Fruit fly (Drosophila melanogaster) whole organism, wandering third instar larva: ENCODE results near the gene CG34398.

Source experiments
- Abd-B ChIP-seq: fragments of >200 bp; optimal IDR thresholded peaks from 2 replicates; lab custom pipeline; 2017; ENCODE audit warnings: missing biosample characterization, missing genetic modification characterization
- CG32264 ChIP-seq: fragments of 200-800 bp; sonication (Bioruptor generic); optimal IDR thresholded peaks from 2 replicates; lab custom pipeline; 2016; ENCODE audit warnings: missing biosample characterization, missing genetic modification characterization
- CG9705 ChIP-seq: fragments of 200-800 bp; sonication (Bioruptor generic); optimal IDR thresholded peaks from 2 replicates; lab custom pipeline; 2018; ENCODE audit warnings: missing biosample characterization, mild to moderate bottlenecking, missing genetic modification characterization
- CrebA ChIP-seq: fragments of 200-800 bp; sonication (Bioruptor generic); optimal IDR thresholded peaks from 2 replicates; lab custom pipeline; 2016; ENCODE audit warnings: missing biosample characterization, mild to moderate bottlenecking, missing genetic modification characterization, borderline replicate concordance
- Dfd ChIP-seq: fragments of >200 bp; optimal IDR thresholded peaks from 2 replicates; lab custom pipeline; 2017; ENCODE audit warnings: missing biosample characterization, missing genetic modification characterization
- Dif ChIP-seq: fragments of 200-275, 200-300 bp; sonication (Bioruptor generic); optimal IDR thresholded peaks from 2 replicates; lab custom pipeline; 2018; ENCODE audit warnings: missing biosample characterization, missing genetic modification characterization; ENCODE audit not compliant: partially characterized antibody
- HLH106 ChIP-seq: fragments of 200-800 bp; optimal IDR thresholded peaks from 3 replicates; lab custom pipeline; 2019; ENCODE audit warnings: missing biosample characterization, mild to moderate bottlenecking, missing genetic modification characterization, moderate library complexity
- Hnf4 ChIP-seq: fragments of 200-800 bp; sonication (Bioruptor generic); optimal IDR thresholded peaks from 2 replicates; lab custom pipeline; 2016; ENCODE audit warnings: missing biosample characterization, mild to moderate bottlenecking, missing genetic modification characterization
- Hr78 ChIP-seq: fragments of >200 bp; optimal IDR thresholded peaks from 2 replicates; lab custom pipeline; 2017; ENCODE audit warnings: missing biosample characterization, missing genetic modification characterization
- Hr83 ChIP-seq: fragments of 200-300 bp; sonication (Bioruptor generic); optimal IDR thresholded peaks from 2 replicates; lab custom pipeline; 2016; ENCODE audit warnings: missing biosample characterization, mild to moderate bottlenecking, missing genetic modification characterization, moderate library complexity; ENCODE audit not compliant: poor library complexity, severe bottlenecking
- Jra ChIP-seq: sonication (Bioruptor generic); optimal IDR thresholded peaks from 2 replicates; lab custom pipeline; 2016; ENCODE audit warnings: missing biosample characterization, missing genetic modification characterization
- Mio ChIP-seq: sonication (Bioruptor generic); optimal IDR thresholded peaks from 2 replicates; lab custom pipeline; 2016; ENCODE audit warnings: missing biosample characterization, missing genetic modification characterization
- Myc ChIP-seq: fragments of >200 bp; optimal IDR thresholded peaks from 2 replicates; lab custom pipeline; 2017
- N ChIP-seq: fragments of >200 bp; optimal IDR thresholded peaks from 2 replicates; lab custom pipeline; 2018; ENCODE audit warnings: missing biosample characterization, missing external identifiers, missing genetic modification characterization
- OdsH ChIP-seq: fragments of 200-800 bp; sonication (Bioruptor generic); optimal IDR thresholded peaks from 2 replicates; lab custom pipeline; 2016; ENCODE audit warnings: missing biosample characterization, mild to moderate bottlenecking, missing genetic modification characterization
- Rel ChIP-seq, 2 experiments: fragments of 200-800 bp; sonication (Bioruptor generic) in 1 of 2; optimal IDR thresholded peaks; 2 replicates in 1 of 2; 3 replicates in 1 of 2; lab custom pipeline; 2016 to 2019; ENCODE audit warnings: mild to moderate bottlenecking in 2 of 2, missing biosample characterization in 2 of 2, missing genetic modification characterization in 2 of 2, moderate library complexity in 1 of 2
- Sp1 ChIP-seq: fragments of 200-800 bp; sonication (Bioruptor generic); optimal IDR thresholded peaks from 3 replicates; lab custom pipeline; 2019; ENCODE audit warnings: missing biosample characterization, mild to moderate bottlenecking, missing genetic modification characterization, moderate library complexity
- Vsx2 ChIP-seq: fragments of 200-300, 225-300 bp; sonication (Bioruptor generic); optimal IDR thresholded peaks from 2 replicates; lab custom pipeline; 2018; ENCODE audit warnings: missing biosample characterization, missing genetic modification characterization; ENCODE audit not compliant: partially characterized antibody
- br ChIP-seq: fragments of 200-800 bp; sonication (Bioruptor generic); optimal IDR thresholded peaks from 2 replicates; lab custom pipeline; 2016; ENCODE audit warnings: missing biosample characterization, missing genetic modification characterization
- brk ChIP-seq: fragments of 200-800 bp; sonication (Bioruptor generic); optimal IDR thresholded peaks from 2 replicates; lab custom pipeline; 2016; ENCODE audit warnings: missing biosample characterization, mild to moderate bottlenecking, missing genetic modification characterization
- dl ChIP-seq, 2 experiments: fragments of 175-275, 200-275 bp in 1 of 2; fragments of 200-275 bp in 1 of 2; sonication (Bioruptor generic); optimal IDR thresholded peaks; lab custom pipeline; 2018; ENCODE audit warnings: mild to moderate bottlenecking in 2 of 2, missing biosample characterization in 2 of 2, missing genetic modification characterization in 2 of 2, moderate library complexity in 2 of 2; ENCODE audit not compliant: partially characterized antibody in 2 of 2, insufficient read depth in 1 of 2
- dmrt93B ChIP-seq: fragments of 200-800 bp; sonication (Bioruptor generic); optimal IDR thresholded peaks from 2 replicates; lab custom pipeline; 2018; ENCODE audit warnings: missing biosample characterization, mild to moderate bottlenecking, missing genetic modification characterization
- dsf ChIP-seq: sonication (Bioruptor generic); optimal IDR thresholded peaks from 2 replicates; lab custom pipeline; 2016; ENCODE audit warnings: missing biosample characterization, missing genetic modification characterization, borderline replicate concordance
- ey ChIP-seq: fragments of 200-800 bp; sonication (Bioruptor generic); optimal IDR thresholded peaks from 2 replicates; lab custom pipeline; 2016; ENCODE audit warnings: missing biosample characterization, missing genetic modification characterization
- foxo ChIP-seq, 2 experiments: fragments of 200-800 bp; sonication (Bioruptor generic); optimal IDR thresholded peaks; 2 replicates in 1 of 2; 3 replicates in 1 of 2; lab custom pipeline; 2016 to 2017; ENCODE audit warnings: missing biosample characterization in 2 of 2, missing genetic modification characterization in 2 of 2
- fru ChIP-seq: fragments of 200-800 bp; sonication (Bioruptor generic); optimal IDR thresholded peaks from 3 replicates; lab custom pipeline; 2016; ENCODE audit warnings: missing biosample characterization, mild to moderate bottlenecking, missing genetic modification characterization
- h ChIP-seq: fragments of 200-800 bp; sonication (Bioruptor generic); optimal IDR thresholded peaks from 3 replicates; lab custom pipeline; 2016; ENCODE audit warnings: missing biosample characterization, mild to moderate bottlenecking, missing genetic modification characterization
- jim ChIP-seq: fragments of 175-275, 200-325 bp; sonication (Bioruptor generic); optimal IDR thresholded peaks from 2 replicates; lab custom pipeline; 2016; ENCODE audit warnings: missing biosample characterization, mild to moderate bottlenecking, missing genetic modification characterization
- lola ChIP-seq: fragments of >200 bp; optimal IDR thresholded peaks from 2 replicates; lab custom pipeline; 2017; ENCODE audit warnings: missing biosample characterization, missing genetic modification characterization
- pan ChIP-seq: fragments of >200 bp; optimal IDR thresholded peaks from 2 replicates; lab custom pipeline; 2017
- psq ChIP-seq: fragments of 200-800 bp; sonication (Bioruptor generic); optimal IDR thresholded peaks from 3 replicates; lab custom pipeline; 2017; ENCODE audit warnings: missing biosample characterization, mild to moderate bottlenecking, missing genetic modification characterization, moderate library complexity
- rgr ChIP-seq: fragments of 200-800 bp; sonication (Bioruptor generic); optimal IDR thresholded peaks from 3 replicates; lab custom pipeline; 2016; ENCODE audit warnings: missing biosample characterization, mild to moderate bottlenecking, missing genetic modification characterization
- sage ChIP-seq: fragments of 200-800 bp; sonication (Bioruptor generic); optimal IDR thresholded peaks from 2 replicates; lab custom pipeline; 2016; ENCODE audit warnings: missing biosample characterization, mild to moderate bottlenecking, missing genetic modification characterization
- sv ChIP-seq: fragments of 200-800 bp; sonication (Bioruptor generic); optimal IDR thresholded peaks from 3 replicates; lab custom pipeline; 2016; ENCODE audit warnings: missing biosample characterization, missing genetic modification characterization
- tai ChIP-seq: sonication (Bioruptor generic); optimal IDR thresholded peaks from 2 replicates; lab custom pipeline; 2016; ENCODE audit warnings: missing biosample characterization, missing genetic modification characterization
- usp ChIP-seq: fragments of >200 bp; optimal IDR thresholded peaks from 2 replicates; lab custom pipeline; 2017; ENCODE audit warnings: missing biosample characterization, missing genetic modification characterization
- woc ChIP-seq: sonication (Bioruptor generic); optimal IDR thresholded peaks from 2 replicates; lab custom pipeline; 2016; ENCODE audit warnings: missing biosample characterization, mild to moderate bottlenecking, missing genetic modification characterization

CG34398 gene

DNA sequence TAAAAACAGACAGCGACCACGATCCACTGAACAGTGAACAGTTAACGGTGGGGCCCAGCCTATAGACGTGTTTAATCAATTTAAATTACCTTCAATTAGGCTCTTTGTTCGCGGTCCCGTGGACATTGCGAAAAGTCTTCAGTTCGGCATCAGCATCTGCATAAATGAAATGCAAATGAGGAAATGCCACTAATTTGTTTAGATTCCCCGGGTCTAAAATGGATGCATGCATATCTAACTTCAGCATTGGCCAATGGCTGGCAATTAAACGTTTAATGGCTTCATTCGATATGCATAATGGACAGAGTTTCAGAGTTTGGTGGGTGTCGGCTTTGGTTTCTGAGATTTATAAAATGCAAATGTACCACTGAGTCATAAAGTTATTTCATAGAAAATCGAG is 3.3 kb downstream of the CG34398 start:
- no peak for TF ChIP-seq Vsx2 (GFP tag; lab: Kevin White, UChicago)
- no peak for TF ChIP-seq HLH106 (tag; lab: Kevin White, UChicago)
- no peak for TF ChIP-seq Dif (GFP tag; lab: Kevin White, UChicago)
- no peak for TF ChIP-seq N (GFP tag; lab: Kevin White, UChicago)
- TF ChIP-seq dmrt93B (GFP tag; lab: Kevin White, UChicago): no peak
- TF ChIP-seq Hr83: no peak
- no peak for TF ChIP-seq lola (GFP tag; lab: Kevin White, UChicago)
- TF ChIP-seq rgr (GFP tag; lab: Kevin White, UChicago): no peak
- no peak for TF ChIP-seq CG32264 (GFP tag; lab: Kevin White, UChicago)
- TF ChIP-seq br (GFP tag; lab: Kevin White, UChicago): no peak
- TF ChIP-seq tai (GFP tag; lab: Kevin White, UChicago): no peak
- no peak for TF ChIP-seq fru (GFP tag; lab: Kevin White, UChicago)
- no peak for TF ChIP-seq Dfd
- no peak for TF ChIP-seq dsf (GFP tag; lab: Kevin White, UChicago)
- no peak for TF ChIP-seq woc (GFP tag; lab: Kevin White, UChicago)
- TF ChIP-seq foxo (GFP tag; optimal IDR thresholded peaks at IDR 0.05; lab: Kevin White, UChicago): no peak
- TF ChIP-seq CG9705: no peak
- TF ChIP-seq h (GFP tag; lab: Kevin White, UChicago): no peak

DNA sequence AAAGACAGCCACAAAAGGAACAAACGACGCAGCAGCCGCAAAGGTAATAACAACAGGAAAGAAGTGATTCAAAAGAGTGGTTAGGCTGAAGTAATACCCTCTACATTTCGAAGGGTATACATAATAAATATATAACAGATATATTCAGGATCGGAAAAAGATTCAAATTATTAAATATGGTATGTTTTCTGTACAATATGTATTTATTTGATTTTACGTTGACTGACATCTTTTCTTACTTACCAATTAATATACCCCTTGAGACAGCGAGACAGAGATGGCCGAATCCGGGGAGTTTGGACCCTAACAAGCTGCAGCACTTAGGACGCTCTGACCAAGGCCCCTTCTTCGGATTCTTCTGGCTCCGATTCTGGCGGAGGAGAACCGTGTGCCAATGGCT is 7.7 kb downstream of the CG34398 start:
- TF ChIP-seq psq (GFP tag; lab: Kevin White, UChicago) (peak; percentile 47), Dfd (no peak), tai (GFP tag; lab: Kevin White, UChicago) (no peak), sv (no peak), pan (lab: Kevin White, UChicago) (no peak), CG9705 (no peak), lola (GFP tag; lab: Kevin White, UChicago) (no peak), rgr (GFP tag; lab: Kevin White, UChicago) (peak; percentile 40), CG32264 (GFP tag; lab: Kevin White, UChicago) (no peak), Dif (GFP tag; lab: Kevin White, UChicago) (no peak), woc (GFP tag; lab: Kevin White, UChicago) (peak; percentile 50), dsf (GFP tag; lab: Kevin White, UChicago) (no peak), dl (GFP tag; optimal IDR thresholded peaks at IDR 0.05; lab: Kevin White, UChicago; ENCODE audit: insufficient read depth in 1 of 2, partially characterized antibody in 2 of 2) (no peak), sage (GFP tag; lab: Kevin White, UChicago) (no peak), fru (GFP tag; lab: Kevin White, UChicago) (peak; percentile 37), Abd-B (GFP tag; lab: Kevin White, UChicago) (no peak), OdsH (GFP tag; lab: Kevin White, UChicago) (peak; percentile 44), brk (GFP tag; lab: Kevin White, UChicago) (peak; percentile 29), jim (GFP tag; lab: Kevin White, UChicago) (no peak), h (GFP tag; lab: Kevin White, UChicago) (peak; percentile 57), Myc (no peak), Hnf4 (GFP tag; lab: Kevin White, UChicago) (peak; percentile 15), dmrt93B (GFP tag; lab: Kevin White, UChicago) (no peak), Hr78 (GFP tag; lab: Kevin White, UChicago) (no peak), Hr83 (no peak), br (GFP tag; lab: Kevin White, UChicago) (peak; percentile 30), Rel (GFP tag; optimal IDR thresholded peaks at IDR 0.05; lab: Kevin White, UChicago) (no peak), Rel (tag; optimal IDR thresholded peaks at IDR 0.05; lab: Kevin White, UChicago) (no peak), Vsx2 (GFP tag; lab: Kevin White, UChicago) (no peak), HLH106 (tag; lab: Kevin White, UChicago) (peak; percentile 40), ey (GFP tag; lab: Kevin White, UChicago) (peak; percentile 35), foxo (GFP tag; optimal IDR thresholded peaks at IDR 0.05; lab: Kevin White, UChicago) (peak in 1 of 2 experiments; percentile 46), CrebA (GFP tag; lab: Kevin White, UChicago) (no peak), Mio (no peak), usp (GFP tag; lab: Kevin White, UChicago) (no peak), N (GFP tag; lab: Kevin White, UChicago) (no peak), Sp1 (peak; percentile 21), Jra (no peak)
